Fruit fly (Drosophila melanogaster): Measurements from ENCODE around the gene M6.

The M6 gene

DNA sequence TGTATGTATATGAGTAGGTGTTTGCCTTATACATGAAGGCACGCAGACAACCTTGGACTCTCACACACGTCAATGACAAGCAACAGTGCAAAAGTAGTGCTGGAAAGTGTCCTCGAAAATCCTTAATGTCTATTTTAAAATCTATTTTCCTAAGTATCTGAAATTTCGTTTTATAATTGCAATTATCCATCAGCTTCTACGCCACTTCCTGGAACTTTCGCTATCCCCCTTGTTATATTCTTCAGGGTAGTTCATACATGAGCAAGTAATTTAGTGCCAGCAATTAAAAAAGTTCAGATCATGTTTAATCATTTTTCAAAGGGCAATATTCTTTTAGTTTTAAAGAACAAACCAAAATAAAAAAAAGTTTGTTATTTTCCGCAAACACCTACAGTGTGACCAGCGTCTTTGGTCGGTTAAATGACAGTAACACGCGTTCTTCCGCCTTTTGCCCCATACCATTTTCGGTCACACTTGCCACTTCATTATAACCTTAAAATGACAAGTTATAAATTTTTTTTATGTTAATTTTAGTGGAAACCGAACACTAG lies 9.1 kb downstream of the M6 start:
- TF ChIP-seq h (optimal IDR thresholded peaks at IDR 0.05) (no peak), Sin3A (optimal IDR thresholded peaks at IDR 0.05) (no peak), ttk (optimal IDR thresholded peaks at IDR 0.05) (no peak), insv (optimal IDR thresholded peaks at IDR 0.05) (no peak), Myc (optimal IDR thresholded peaks at IDR 0.05) (no peak), psq (optimal IDR thresholded peaks at IDR 0.05) (no peak)

DNA sequence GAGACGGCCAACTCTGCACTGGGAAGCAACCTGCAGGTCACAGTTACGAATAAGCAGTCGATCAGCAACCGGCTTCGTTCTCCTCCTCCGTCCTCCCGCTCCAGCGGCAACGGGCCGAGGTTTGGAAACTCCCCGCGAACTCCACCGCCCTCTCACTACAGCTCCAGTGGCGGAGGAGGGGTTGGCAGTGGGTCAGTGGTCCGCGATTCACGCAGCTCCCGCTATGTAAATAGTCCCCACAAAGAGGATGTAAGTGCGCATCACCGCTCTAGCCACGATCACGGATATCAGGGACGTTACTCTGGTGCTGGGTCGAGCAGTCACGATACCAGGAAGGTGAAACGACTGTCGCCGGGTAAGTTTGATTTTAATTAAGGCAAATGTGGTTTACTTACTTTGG lies 10.7 kb downstream of the M6 start:
- TF ChIP-seq h (optimal IDR thresholded peaks at IDR 0.05) (no peak), Sin3A (optimal IDR thresholded peaks at IDR 0.05) (no peak), ttk (optimal IDR thresholded peaks at IDR 0.05) (no peak), psq (optimal IDR thresholded peaks at IDR 0.05) (no peak), insv (optimal IDR thresholded peaks at IDR 0.05) (no peak), Myc (optimal IDR thresholded peaks at IDR 0.05) (no peak)

DNA sequence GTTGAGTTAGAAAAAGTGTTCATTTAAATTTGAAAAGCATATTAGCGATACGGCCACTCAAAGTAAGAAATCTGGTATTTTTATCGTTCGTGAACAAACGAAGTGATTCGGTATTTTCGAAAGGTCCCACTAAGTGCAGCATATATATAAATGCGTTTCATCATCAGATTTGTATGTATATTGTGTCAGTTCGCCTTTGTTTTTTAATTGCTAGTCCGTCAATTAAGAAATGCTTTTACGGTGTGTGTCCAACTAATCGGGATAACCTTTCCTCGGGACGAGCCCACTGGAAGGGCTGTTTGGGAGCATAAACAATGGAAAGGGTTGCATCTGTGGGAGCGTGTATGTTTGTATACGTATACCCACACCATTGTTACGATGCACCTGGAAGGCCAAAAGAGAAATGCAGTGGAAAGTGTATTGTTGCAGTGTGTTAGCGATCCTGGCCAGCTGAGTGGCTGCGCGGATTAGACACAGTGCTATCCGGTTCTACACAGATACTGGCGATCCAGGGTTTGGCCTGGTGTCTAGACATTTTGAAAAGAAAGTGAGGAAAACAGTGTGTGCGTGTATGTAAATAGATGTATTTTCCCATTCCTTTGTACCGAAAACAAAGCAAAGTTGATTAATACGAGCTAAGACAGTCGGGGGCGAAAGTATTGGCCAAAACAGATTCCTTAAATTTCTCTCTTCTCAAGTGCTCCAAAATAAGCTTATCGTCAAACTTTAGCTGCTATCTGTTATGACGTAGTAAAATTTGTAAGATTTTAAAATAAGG lies 15.6 kb downstream of the M6 start, which contains the start of gene CG7611:
TSS of gene CG7611 (plus strand) at position 128 of the 778 bp plus-strand sequence.
- TF ChIP-seq ttk (optimal IDR thresholded peaks at IDR 0.05) (no peak), h (optimal IDR thresholded peaks at IDR 0.05) (no peak), Sin3A (optimal IDR thresholded peaks at IDR 0.05) (no peak), insv (optimal IDR thresholded peaks at IDR 0.05) (no peak), psq (optimal IDR thresholded peaks at IDR 0.05) (no peak), Myc (optimal IDR thresholded peaks at IDR 0.05) (no peak)

DNA sequence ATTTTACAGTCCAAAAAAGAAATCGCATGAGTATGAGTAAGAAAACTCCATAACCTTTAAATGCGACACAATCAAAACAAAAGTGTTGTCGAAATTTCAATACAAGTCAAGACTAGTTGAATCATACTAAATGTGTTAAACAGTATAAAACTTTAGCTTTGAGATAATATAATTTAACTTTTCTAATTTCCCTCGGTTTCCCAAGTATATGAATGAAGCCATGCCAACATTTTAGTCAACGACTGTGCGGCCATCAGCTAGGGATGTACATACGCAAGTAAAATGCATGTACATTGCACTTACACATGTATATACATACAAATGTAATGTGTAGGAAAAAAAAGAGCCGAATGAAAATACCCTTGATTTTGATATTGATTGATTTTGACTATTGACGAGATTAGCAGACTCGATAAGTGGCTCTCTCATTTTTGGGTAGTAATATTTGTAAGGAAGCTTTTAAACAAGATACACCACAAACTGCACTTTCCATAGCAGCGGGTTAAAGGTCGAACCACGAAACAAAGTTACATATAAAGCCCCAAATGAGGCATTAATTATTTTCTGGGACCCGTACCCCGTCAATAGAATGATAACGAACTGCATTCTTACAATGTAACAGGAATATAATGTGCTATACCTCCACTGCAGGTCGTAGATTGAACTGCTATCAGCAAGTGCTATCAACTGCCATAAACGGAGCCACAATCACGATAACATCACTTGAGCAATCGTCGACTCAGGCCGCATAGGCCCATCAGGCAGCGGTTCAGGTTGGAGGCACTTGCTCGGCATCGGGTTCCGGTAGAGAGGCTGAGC lies 16.6 kb downstream of the M6 start:
- no peak for TF ChIP-seq insv (optimal IDR thresholded peaks at IDR 0.05)
- TF ChIP-seq ttk (optimal IDR thresholded peaks at IDR 0.05): no peak
- no peak for TF ChIP-seq h (optimal IDR thresholded peaks at IDR 0.05)
- no peak for TF ChIP-seq Sin3A (optimal IDR thresholded peaks at IDR 0.05)
- TF ChIP-seq Myc (optimal IDR thresholded peaks at IDR 0.05): no peak
- TF ChIP-seq psq (optimal IDR thresholded peaks at IDR 0.05): no peak

DNA sequence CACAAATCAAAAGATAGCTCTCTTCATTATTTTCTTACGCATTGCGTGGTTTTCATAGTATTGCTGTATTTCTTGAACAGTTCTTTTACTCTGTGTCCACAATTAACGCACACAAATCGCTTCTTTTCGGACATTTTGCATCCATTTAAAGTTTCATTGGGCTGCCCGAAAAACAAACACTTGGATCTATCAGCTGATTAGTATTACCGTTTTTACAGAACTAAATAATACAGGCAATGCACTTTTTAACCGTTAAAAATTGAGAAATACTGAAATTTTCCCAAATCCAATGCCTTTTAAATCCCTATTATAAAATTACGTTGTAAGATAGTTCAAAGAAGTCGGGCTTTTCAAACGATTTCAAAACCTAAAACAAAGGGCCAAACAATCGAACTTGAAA lies 21.5 kb downstream of the M6 start, which contains the start of gene Arv1:
TSS of gene Arv1 (minus strand) at position 226 of the 400 bp plus-strand sequence.
- TF ChIP-seq Myc (optimal IDR thresholded peaks at IDR 0.05) (no peak), ttk (optimal IDR thresholded peaks at IDR 0.05) (no peak), h (optimal IDR thresholded peaks at IDR 0.05) (no peak), Sin3A (optimal IDR thresholded peaks at IDR 0.05) (no peak), insv (optimal IDR thresholded peaks at IDR 0.05) (no peak), psq (optimal IDR thresholded peaks at IDR 0.05) (no peak)

DNA sequence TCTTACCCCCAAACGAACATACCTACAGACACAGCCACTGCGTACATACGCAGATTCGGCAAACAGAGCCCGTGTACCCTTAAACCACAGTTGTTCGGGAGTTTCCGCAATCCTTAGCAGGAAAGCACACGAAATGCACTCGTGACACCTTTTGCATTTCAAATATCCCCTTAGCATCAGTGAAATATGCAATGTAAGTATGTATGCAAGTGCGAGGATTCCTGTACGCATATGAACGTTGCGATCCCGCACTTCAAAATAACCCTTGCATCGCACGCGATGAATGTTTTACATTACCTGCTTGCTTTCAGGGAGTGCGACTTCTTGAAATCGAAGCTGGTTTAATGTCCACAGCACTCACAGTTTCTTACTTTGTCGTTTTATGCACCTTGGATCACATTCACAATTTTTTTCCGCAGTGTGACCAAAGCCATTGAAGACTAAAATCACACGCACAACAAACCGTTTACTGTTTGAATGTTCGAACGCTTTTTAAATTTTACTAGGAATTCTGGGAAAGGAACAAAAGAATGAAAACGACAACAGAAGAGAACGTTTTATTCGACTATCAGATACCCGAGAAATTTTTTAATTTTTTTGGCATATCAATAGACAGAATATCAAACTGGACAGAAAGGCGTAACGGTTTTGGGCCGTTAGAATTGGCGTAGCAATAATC lies 25.8 kb downstream of the M6 start, which contains the start of gene Mkrn1:
TSS of gene Mkrn1 (minus strand) at position 444 of the 679 bp plus-strand sequence.
- no peak for TF ChIP-seq insv (optimal IDR thresholded peaks at IDR 0.05)

DNA sequence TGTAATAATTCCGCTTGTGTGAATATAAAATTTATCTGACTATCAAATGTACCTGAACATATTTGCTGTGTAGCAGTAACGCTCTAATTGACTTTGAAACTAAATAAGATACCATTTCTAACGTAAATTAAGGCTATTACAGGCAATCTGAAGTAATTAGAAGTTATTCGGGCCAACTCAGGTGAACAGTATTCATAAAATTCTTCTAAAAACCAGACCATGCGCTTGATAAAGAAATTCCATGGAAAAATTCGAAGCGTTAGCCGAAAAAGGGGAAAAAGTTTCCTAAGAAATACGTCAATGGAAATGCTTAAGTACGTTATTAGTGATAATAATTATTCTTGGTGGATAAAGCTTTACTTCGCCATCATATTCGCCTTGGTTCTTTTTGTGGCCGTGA lies 26.7 kb downstream of the M6 start, which contains the start of gene ppk5:
TSS of gene ppk5 (plus strand) at position 301 of the 400 bp plus-strand sequence.
- no peak for TF ChIP-seq insv (optimal IDR thresholded peaks at IDR 0.05)
- TF ChIP-seq Myc (optimal IDR thresholded peaks at IDR 0.05): no peak
- no peak for TF ChIP-seq psq (optimal IDR thresholded peaks at IDR 0.05)
- no peak for TF ChIP-seq Sin3A (optimal IDR thresholded peaks at IDR 0.05)
- no peak for TF ChIP-seq ttk (optimal IDR thresholded peaks at IDR 0.05)
- no peak for TF ChIP-seq h (optimal IDR thresholded peaks at IDR 0.05)

DNA sequence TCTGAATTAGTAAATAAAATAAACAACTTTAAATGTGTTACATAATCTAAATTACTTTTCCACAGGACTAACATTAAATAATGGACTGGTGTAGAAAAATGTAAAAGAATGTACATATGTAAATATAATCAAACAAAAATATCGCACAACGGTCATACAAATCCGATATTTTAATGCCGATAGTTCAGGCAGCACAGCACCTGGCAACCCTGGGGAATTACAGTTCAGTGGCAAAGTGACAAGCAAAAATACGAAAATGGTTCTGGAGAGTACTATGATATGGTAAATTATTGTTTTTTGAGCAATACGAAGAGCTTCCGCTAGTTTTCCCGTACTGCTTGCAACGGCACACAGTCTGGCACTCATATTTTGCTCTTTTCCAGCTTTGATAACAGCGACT lies 29.2 kb downstream of the M6 start, which contains the start of gene Rpn10:
TSS of gene Rpn10 (plus strand) at position 144 of the 400 bp plus-strand sequence.
- TF ChIP-seq psq (optimal IDR thresholded peaks at IDR 0.05) (no peak), Sin3A (optimal IDR thresholded peaks at IDR 0.05) (no peak), ttk (optimal IDR thresholded peaks at IDR 0.05) (no peak), Myc (optimal IDR thresholded peaks at IDR 0.05) (no peak), h (optimal IDR thresholded peaks at IDR 0.05) (no peak), insv (optimal IDR thresholded peaks at IDR 0.05) (no peak)

DNA sequence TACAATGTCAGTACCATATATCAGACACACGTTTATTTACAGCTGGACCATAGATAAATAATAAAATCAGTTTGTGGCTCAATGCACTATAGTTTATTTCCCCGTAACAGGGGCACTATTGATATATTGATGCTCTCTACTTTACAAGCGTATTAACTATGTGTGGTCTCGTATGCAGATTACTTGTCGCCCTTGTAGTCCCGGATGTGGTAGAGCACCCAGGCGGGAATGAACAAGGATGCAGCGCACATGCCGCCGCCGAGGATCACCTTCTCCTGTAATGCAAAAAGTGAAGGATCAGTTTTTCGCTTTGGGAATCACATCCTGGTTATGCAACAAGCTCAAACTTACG lies 31.2 kb downstream of the M6 start:
- TF ChIP-seq h (optimal IDR thresholded peaks at IDR 0.05) (no peak), ttk (optimal IDR thresholded peaks at IDR 0.05) (no peak), Sin3A (optimal IDR thresholded peaks at IDR 0.05) (no peak), Myc (optimal IDR thresholded peaks at IDR 0.05) (no peak), insv (optimal IDR thresholded peaks at IDR 0.05) (no peak), psq (optimal IDR thresholded peaks at IDR 0.05) (no peak)

DNA sequence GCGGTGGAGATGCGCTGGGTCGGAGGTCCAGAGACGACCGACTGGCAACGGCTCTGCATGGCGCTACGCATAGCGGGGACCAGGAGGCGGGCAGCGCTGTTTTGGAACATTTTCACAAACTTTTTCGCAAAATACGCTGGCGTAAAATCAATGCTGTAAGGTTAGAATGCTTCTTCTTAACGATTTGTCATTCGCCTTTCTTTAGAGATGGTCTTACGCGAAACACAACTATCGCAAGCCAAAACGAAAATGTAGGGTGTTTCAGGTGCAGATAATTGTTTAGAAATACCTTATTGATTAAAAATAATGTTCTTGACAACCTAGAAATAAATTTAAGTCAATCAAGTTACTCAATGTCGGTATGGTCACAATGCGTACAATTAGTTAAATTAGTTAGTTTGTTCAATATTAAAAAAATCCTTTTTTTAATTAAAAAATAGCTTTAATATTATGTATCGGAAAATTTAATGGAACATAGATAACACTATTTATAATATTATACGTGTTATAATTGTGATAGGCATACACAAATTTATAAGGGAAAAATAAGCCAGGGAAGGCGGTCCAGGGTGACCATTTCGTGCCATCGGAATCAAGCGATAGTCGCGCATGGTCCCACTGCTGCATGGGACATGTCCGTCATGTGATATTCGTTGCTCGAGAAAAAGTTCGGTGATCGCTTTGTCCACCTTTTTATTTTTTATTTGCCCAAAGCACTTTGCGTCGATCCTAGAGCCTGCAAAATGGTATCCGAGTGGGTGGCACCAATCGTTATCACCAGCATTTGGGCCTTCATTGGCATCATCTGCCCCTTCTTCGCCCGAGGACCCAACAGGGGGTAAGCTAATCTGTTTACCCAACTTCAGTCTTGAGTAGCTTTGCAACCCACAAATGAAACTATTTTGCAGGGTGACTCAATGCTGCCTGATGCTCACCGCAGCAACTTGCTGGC lies 31.9 kb downstream of the M6 start, which contains the start of the genes COX8 and VhaM9.7-b:
TSS of gene COX8 (minus strand) at position 203 of the 952 bp plus-strand sequence.
TSS of gene VhaM9.7-b (plus strand) at position 618 of the 952 bp plus-strand sequence.
- TF ChIP-seq ttk (optimal IDR thresholded peaks at IDR 0.05) (no peak), psq (optimal IDR thresholded peaks at IDR 0.05) (no peak), Myc (optimal IDR thresholded peaks at IDR 0.05) (no peak), h (optimal IDR thresholded peaks at IDR 0.05) (no peak), insv (optimal IDR thresholded peaks at IDR 0.05) (no peak), Sin3A (optimal IDR thresholded peaks at IDR 0.05) (no peak)
